Worm (Caenorhabditis elegans): ENCODE data around the gene C12D8.9.

- TF ChIP-seq ceh-43 (GFP tag; optimal IDR thresholded peaks at IDR 0.05) (no peak), sptf-1 (tag; optimal IDR thresholded peaks at IDR 0.05) (no peak), mep-1 (tag; optimal IDR thresholded peaks at IDR 0.05) (no peak), nhr-12 (tag; optimal IDR thresholded peaks at IDR 0.05) (no peak), blmp-1 (tag; optimal IDR thresholded peaks at IDR 0.05) (no peak), ztf-11 (tag; optimal IDR thresholded peaks at IDR 0.05) (no peak), tbx-8 (GFP tag; optimal IDR thresholded peaks at IDR 0.05) (no peak)
Measured at ce11 chrV:10265019-10265418, 22.0 kb upstream of the C12D8.9 start.

Measured in whole organism, mixed stage, embryonic.